Fruit fly (Drosophila melanogaster) whole organism, embryonic: Measurements from ENCODE around the gene comm.

Experiments used
- Atf-2 ChIP-seq: fragments of 200-800 bp; sonication (Bioruptor generic); optimal IDR thresholded peaks from 2 replicates; lab custom pipeline; 2016; ENCODE audit warnings: missing biosample characterization, missing genetic modification characterization
- Awh ChIP-seq: fragments of 200-800 bp; sonication (Bioruptor generic); IDR thresholded peaks from 2 replicates; pipeline ENCODE4, ENCODE4 v1.3.6; 2022; ENCODE audit warnings: missing biosample characterization, missing genetic modification characterization
- BtbVII ChIP-seq: fragments of 200-800 bp; sonication (Bioruptor generic); optimal IDR thresholded peaks from 3 replicates; lab custom pipeline; 2017; ENCODE audit warnings: missing biosample characterization, mild to moderate bottlenecking, missing genetic modification characterization
- CG12236 ChIP-seq: fragments of 200-800 bp; sonication (Bioruptor generic); optimal IDR thresholded peaks from 2 replicates; lab custom pipeline; 2016; ENCODE audit warnings: missing biosample characterization, missing genetic modification characterization
- CG14710 ChIP-seq: fragments of 200-800 bp; sonication (Bioruptor generic); optimal IDR thresholded peaks from 3 replicates; lab custom pipeline; 2019; ENCODE audit warnings: missing biosample characterization, mild to moderate bottlenecking, missing genetic modification characterization, moderate library complexity
- CG15479 ChIP-seq: fragments of 200-800 bp; sonication (Bioruptor generic); optimal IDR thresholded peaks from 3 replicates; lab custom pipeline; 2019; ENCODE audit warnings: missing biosample characterization, mild to moderate bottlenecking, missing genetic modification characterization, moderate library complexity
- CG15601 ChIP-seq: fragments of 200-800 bp; sonication (Bioruptor generic); optimal IDR thresholded peaks from 3 replicates; lab custom pipeline; 2019; ENCODE audit warnings: missing biosample characterization, mild to moderate bottlenecking, missing genetic modification characterization, moderate library complexity
- CG1647 ChIP-seq: fragments of 200-800 bp; sonication (Bioruptor generic); optimal IDR thresholded peaks from 3 replicates; lab custom pipeline; 2016; ENCODE audit warnings: missing biosample characterization, missing genetic modification characterization
- CG17385 ChIP-seq: fragments of 200-800 bp; sonication (Bioruptor generic); optimal IDR thresholded peaks from 3 replicates; lab custom pipeline; 2018; ENCODE audit warnings: missing biosample characterization, mild to moderate bottlenecking, missing genetic modification characterization
- CG17829 ChIP-seq: fragments of 200-800 bp; optimal IDR thresholded peaks from 2 replicates; lab custom pipeline; 2019; ENCODE audit warnings: missing biosample characterization, mild to moderate bottlenecking, missing genetic modification characterization, moderate library complexity
- CG2129 ChIP-seq: fragments of 200-800 bp; sonication (Bioruptor generic); IDR thresholded peaks from 2 replicates; pipeline ENCODE4 v1.3.6; 2022; ENCODE audit warnings: missing biosample characterization, missing genetic modification characterization; ENCODE audit not compliant: partially characterized antibody
- CG4328 ChIP-seq: fragments of 200-800 bp; sonication (Bioruptor generic); optimal IDR thresholded peaks from 3 replicates; lab custom pipeline; 2017; ENCODE audit warnings: missing biosample characterization, missing genetic modification reagents, missing genetic modification characterization
- CG4424 ChIP-seq: fragments of 200-800 bp; sonication (Bioruptor generic); optimal IDR thresholded peaks from 3 replicates; lab custom pipeline; 2016; ENCODE audit warnings: missing biosample characterization, missing genetic modification characterization
- CG6854 ChIP-seq: fragments of 200-800 bp; sonication (Bioruptor generic); optimal IDR thresholded peaks from 3 replicates; lab custom pipeline; 2017; ENCODE audit warnings: missing biosample characterization, mild to moderate bottlenecking, missing genetic modification characterization
- CG7271 ChIP-seq: fragments of 200-800 bp; sonication (Bioruptor generic); optimal IDR thresholded peaks from 2 replicates; lab custom pipeline; 2018; ENCODE audit warnings: missing biosample characterization, mild to moderate bottlenecking, missing genetic modification characterization, moderate library complexity
- CG7372 ChIP-seq: fragments of 200-800 bp; sonication (Bioruptor generic); IDR thresholded peaks from 2 replicates; pipeline ENCODE4 v1.3.6; 2022; ENCODE audit warnings: missing biosample characterization, missing genetic modification characterization
- CG7745 ChIP-seq: fragments of 200-800 bp; sonication (Bioruptor generic); optimal IDR thresholded peaks from 2 replicates; lab custom pipeline; 2018; ENCODE audit warnings: missing biosample characterization, mild to moderate bottlenecking, missing genetic modification characterization, moderate library complexity
- CG7786 ChIP-seq: fragments of 200-800 bp; sonication (Bioruptor generic); optimal IDR thresholded peaks from 2 replicates; lab custom pipeline; 2016; ENCODE audit warnings: missing biosample characterization, missing genetic modification characterization
- CG7963 ChIP-seq: fragments of 200-800 bp; sonication (Bioruptor generic); IDR thresholded peaks from 3 replicates; pipeline ENCODE4 v1.3.6; 2022; ENCODE audit warnings: missing biosample characterization, missing genetic modification characterization; ENCODE audit not compliant: partially characterized antibody
- CG7987 ChIP-seq: fragments of 200-800 bp; sonication (Bioruptor generic); optimal IDR thresholded peaks from 2 replicates; lab custom pipeline; 2018; ENCODE audit warnings: missing biosample characterization, mild to moderate bottlenecking, missing genetic modification characterization, moderate library complexity
- CG9817 ChIP-seq: fragments of 200-800 bp; sonication (Bioruptor generic); optimal IDR thresholded peaks from 2 replicates; lab custom pipeline; 2018; ENCODE audit warnings: missing biosample characterization, mild to moderate bottlenecking, missing genetic modification characterization, moderate library complexity
- Dad ChIP-seq: fragments of 200-800 bp; sonication (Bioruptor generic); optimal IDR thresholded peaks from 3 replicates; lab custom pipeline; 2016; ENCODE audit warnings: missing biosample characterization, missing genetic modification characterization
- Fer1 ChIP-seq: fragments of 200-800 bp; sonication (Bioruptor generic); optimal IDR thresholded peaks from 2 replicates; lab custom pipeline; 2017; ENCODE audit warnings: missing biosample characterization, mild to moderate bottlenecking, missing genetic modification characterization
- Hey ChIP-seq: fragments of 200-800 bp; sonication (Bioruptor generic); optimal IDR thresholded peaks from 3 replicates; lab custom pipeline; 2018; ENCODE audit warnings: missing biosample characterization, mild to moderate bottlenecking, missing genetic modification characterization
- Hr51 ChIP-seq, 2 experiments: fragments of 200-800 bp; sonication (Bioruptor generic); optimal IDR thresholded peaks; 2 replicates in 1 of 2; 3 replicates in 1 of 2; lab custom pipeline; 2016 to 2018; ENCODE audit warnings: missing biosample characterization in 2 of 2, missing genetic modification characterization in 2 of 2, mild to moderate bottlenecking in 1 of 2, moderate library complexity in 1 of 2
- Nf-YB ChIP-seq: fragments of 200-800 bp; sonication (Bioruptor generic); optimal IDR thresholded peaks from 3 replicates; lab custom pipeline; 2019; ENCODE audit warnings: missing biosample characterization, mild to moderate bottlenecking, missing genetic modification characterization, moderate library complexity
- Spps ChIP-seq: fragments of 200-800 bp; sonication (Bioruptor generic); optimal IDR thresholded peaks from 2 replicates; lab custom pipeline; 2018; ENCODE audit warnings: missing biosample characterization, mild to moderate bottlenecking, missing genetic modification characterization
- Xrp1 ChIP-seq: fragments of 200-800 bp; sonication (Bioruptor generic); IDR thresholded peaks from 2 replicates; pipeline ENCODE4 v1.3.6; 2022; ENCODE audit warnings: missing biosample characterization, missing genetic modification characterization
- chinmo ChIP-seq: fragments of 200-800 bp; sonication (Bioruptor generic); IDR thresholded peaks from 4 replicates; pipeline ENCODE4 v1.3.6; 2022; ENCODE audit warnings: missing biosample characterization, missing genetic modification characterization; ENCODE audit not compliant: partially characterized antibody
- dmrt11E ChIP-seq: fragments of 200-800 bp; sonication (Bioruptor generic); optimal IDR thresholded peaks from 3 replicates; lab custom pipeline; 2018; ENCODE audit warnings: missing biosample characterization, mild to moderate bottlenecking, missing genetic modification characterization, moderate library complexity
- emc ChIP-seq: fragments of 200-800 bp; sonication (Bioruptor generic); optimal IDR thresholded peaks from 2 replicates; lab custom pipeline; 2016; ENCODE audit warnings: missing biosample characterization, missing genetic modification characterization
- fd64A ChIP-seq: fragments of 200-800 bp; sonication (Bioruptor generic); optimal IDR thresholded peaks from 3 replicates; lab custom pipeline; 2018; ENCODE audit warnings: missing biosample characterization, mild to moderate bottlenecking, missing genetic modification characterization
- gem ChIP-seq: fragments of 200-800 bp; sonication (Bioruptor generic); optimal IDR thresholded peaks from 2 replicates; lab custom pipeline; 2019; ENCODE audit warnings: missing biosample characterization, mild to moderate bottlenecking, missing genetic modification characterization, moderate library complexity
- hb ChIP-seq: fragments of 200-800 bp; sonication (Bioruptor generic); IDR thresholded peaks from 3 replicates; pipeline ENCODE4 v1.3.6; 2022; ENCODE audit warnings: missing biosample characterization, missing genetic modification characterization; ENCODE audit not compliant: partially characterized antibody
- ind ChIP-seq: fragments of 200-800 bp; sonication (Bioruptor generic); optimal IDR thresholded peaks from 3 replicates; lab custom pipeline; 2016; ENCODE audit warnings: missing biosample characterization, missing genetic modification characterization
- lov ChIP-seq, 2 experiments: fragments of 200-800 bp in 1 of 2; fragments of >200 bp in 1 of 2; sonication (Bioruptor generic) in 1 of 2; IDR thresholded peaks in 1 of 2; optimal IDR thresholded peaks in 1 of 2; 2 replicates in 1 of 2; 3 replicates in 1 of 2; pipeline versions ENCODE4 v1.3.6 to Lab custom; 2017 to 2022; ENCODE audit warnings: missing biosample characterization in 1 of 2, missing genetic modification characterization in 1 of 2
- mam ChIP-seq: fragments of 200-800 bp; sonication (Bioruptor generic); optimal IDR thresholded peaks from 3 replicates; lab custom pipeline; 2016; ENCODE audit warnings: missing biosample characterization, missing genetic modification characterization
- mld ChIP-seq: fragments of 200-800 bp; sonication (Bioruptor generic); IDR thresholded peaks from 3 replicates; pipeline ENCODE4 v1.3.6; 2022; ENCODE audit warnings: missing biosample characterization, missing genetic modification characterization; ENCODE audit not compliant: partially characterized antibody
- nau ChIP-seq: fragments of 200-800 bp; sonication (Bioruptor generic); optimal IDR thresholded peaks from 3 replicates; lab custom pipeline; 2017; ENCODE audit warnings: missing biosample characterization, mild to moderate bottlenecking, missing genetic modification characterization, missing genetic modification reagents
- org-1 ChIP-seq: fragments of 200-800 bp; sonication (Bioruptor generic); optimal IDR thresholded peaks from 2 replicates; lab custom pipeline; 2017; ENCODE audit warnings: missing biosample characterization, missing genetic modification characterization
- pnt ChIP-seq: fragments of 200-800 bp; sonication (Bioruptor generic); optimal IDR thresholded peaks from 3 replicates; lab custom pipeline; 2016; ENCODE audit warnings: missing biosample characterization, missing genetic modification characterization
- pum ChIP-seq: fragments of 200-800 bp; sonication (Bioruptor generic); optimal IDR thresholded peaks from 2 replicates; lab custom pipeline; 2016; ENCODE audit warnings: missing biosample characterization, missing genetic modification characterization
- scrt ChIP-seq: fragments of 200-800 bp; sonication (Bioruptor generic); optimal IDR thresholded peaks from 2 replicates; lab custom pipeline; 2018; ENCODE audit warnings: missing biosample characterization, mild to moderate bottlenecking, missing genetic modification characterization, moderate library complexity
- slp2 ChIP-seq: fragments of 200-800 bp; sonication (Bioruptor generic); optimal IDR thresholded peaks from 2 replicates; lab custom pipeline; 2016; ENCODE audit warnings: missing biosample characterization, missing genetic modification characterization
- ssp ChIP-seq: fragments of 200-800 bp; sonication (Bioruptor generic); IDR thresholded peaks from 2 replicates; pipeline ENCODE4 v1.3.6; 2022; ENCODE audit warnings: missing biosample characterization, missing genetic modification characterization
- sug ChIP-seq: fragments of 200-800 bp; optimal IDR thresholded peaks from 2 replicates; lab custom pipeline; 2019; ENCODE audit warnings: missing biosample characterization, mild to moderate bottlenecking, missing genetic modification characterization, moderate library complexity
- twi ChIP-seq: fragments of 200-800 bp; optimal IDR thresholded peaks from 2 replicates; lab custom pipeline; 2019; ENCODE audit warnings: missing biosample characterization, mild to moderate bottlenecking, missing genetic modification characterization, moderate library complexity
- zen ChIP-seq: fragments of 200-800 bp; sonication (Bioruptor generic); optimal IDR thresholded peaks from 3 replicates; lab custom pipeline; 2018; ENCODE audit warnings: missing biosample characterization, mild to moderate bottlenecking, missing genetic modification characterization, moderate library complexity
- zf30C ChIP-seq: fragments of 200-800 bp; sonication (Bioruptor generic); optimal IDR thresholded peaks from 3 replicates; lab custom pipeline; 2018; ENCODE audit warnings: missing biosample characterization, mild to moderate bottlenecking, missing genetic modification characterization

The comm gene

dm6 chr3L:15746250-15746649, 18.0 kb upstream of the comm start:
- TF ChIP-seq slp2 (GFP tag; lab: Kevin White, UChicago) (no peak), CG7745 (tag; lab: Kevin White, UChicago) (no peak), zen (tag; lab: Kevin White, UChicago) (no peak), CG1647 (GFP tag; lab: Kevin White, UChicago) (no peak), CG15479 (GFP tag; lab: Kevin White, UChicago) (no peak), CG4424 (GFP tag; lab: Kevin White, UChicago) (no peak), gem (tag; lab: Kevin White, UChicago) (peak; percentile 6), CG7786 (GFP tag; lab: Kevin White, UChicago) (no peak), Dad (no peak), BtbVII (GFP tag; lab: Kevin White, UChicago) (no peak), CG7372 (GFP tag; lab: Robert Waterston, UW) (no peak), Fer1 (no peak), CG9817 (tag; lab: Kevin White, UChicago) (no peak), CG4328 (GFP tag; lab: Kevin White, UChicago) (no peak), CG15601 (tag; lab: Kevin White, UChicago) (no peak), ssp (no peak), twi (peak; percentile 96), mld (GFP tag; lab: Robert Waterston, UW) (no peak), CG17829 (tag; lab: Kevin White, UChicago) (peak; percentile 11), CG12236 (GFP tag; lab: Kevin White, UChicago) (no peak), scrt (GFP tag; lab: Kevin White, UChicago) (no peak), chinmo (no peak), pnt (GFP tag; lab: Kevin White, UChicago) (no peak), CG2129 (GFP tag; lab: Robert Waterston, UW) (no peak), Hey (tag; lab: Kevin White, UChicago) (peak; percentile 95), org-1 (no peak), Spps (tag; lab: Kevin White, UChicago) (no peak), fd64A (GFP tag; lab: Kevin White, UChicago) (no peak), pum (GFP tag; lab: Kevin White, UChicago) (no peak), Xrp1 (GFP tag; lab: Robert Waterston, UW) (0 out of 2 replicates have a peak, but pooled peaks have one; percentile 9), emc (no peak), Nf-YB (no peak), CG7987 (no peak), dmrt11E (tag; lab: Kevin White, UChicago) (peak; percentile 3), lov (optimal IDR thresholded peaks at IDR 0.05; lab: Kevin White, UChicago) (no peak), lov (GFP tag; IDR thresholded peaks at IDR 0.05; lab: Robert Waterston, UW) (peak; percentile 31; the same call in 1 of the 3 replicates), sug (tag; lab: Kevin White, UChicago) (no peak), Atf-2 (no peak), Hr51 (GFP tag; optimal IDR thresholded peaks at IDR 0.05; lab: Kevin White, UChicago) (no peak), CG6854 (GFP tag; lab: Kevin White, UChicago) (no peak), CG17385 (GFP tag; lab: Kevin White, UChicago) (no peak), zf30C (GFP tag; lab: Kevin White, UChicago) (peak; percentile 56), nau (GFP tag; lab: Kevin White, UChicago) (no peak), CG7271 (tag; lab: Kevin White, UChicago) (no peak), Awh (GFP tag; lab: Robert Waterston, UW) (no peak), mam (GFP tag; lab: Kevin White, UChicago) (no peak), CG7963 (GFP tag; lab: Robert Waterston, UW) (no peak), hb (GFP tag; lab: Robert Waterston, UW) (no peak), CG14710 (tag; lab: Kevin White, UChicago) (no peak), ind (GFP tag; lab: Kevin White, UChicago) (no peak)
